Worm (Caenorhabditis elegans): ENCODE measurements around the gene C26B2.7.

ce11 chrIV:8022035-8022673, 6.1 kb downstream of the C26B2.7 start, which contains the start of gene C26B2.2:
- TF ChIP-seq dao-5 (tag; optimal IDR thresholded peaks at IDR 0.05) (no peak), him-1 (tag; optimal IDR thresholded peaks at IDR 0.05) (no peak), W03F9.2 (tag; optimal IDR thresholded peaks at IDR 0.05) (no peak)
